Worm (Caenorhabditis elegans): Measurements from ENCODE around the gene gpa-8.

DNA sequence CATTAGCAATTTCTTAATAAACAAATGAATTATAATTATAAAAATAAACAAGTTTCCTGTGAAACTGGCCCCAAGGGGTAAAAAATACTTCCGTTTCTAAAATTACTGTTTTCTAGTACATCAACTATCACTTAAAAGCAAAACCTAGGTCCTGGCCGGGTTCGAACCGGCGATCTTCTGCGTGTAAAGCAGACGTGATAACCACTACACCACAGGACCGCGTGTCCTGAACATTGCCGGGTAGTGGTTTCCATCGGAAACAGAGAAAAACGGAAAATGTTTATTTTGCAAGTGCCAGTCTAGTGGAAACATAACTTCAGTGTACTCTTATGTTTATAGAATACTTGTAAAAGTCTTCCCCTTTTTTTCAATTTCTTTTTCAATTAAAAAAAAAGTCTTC is 42.9 kb upstream of the gpa-8 start:
- TF ChIP-seq nhr-237 (tag; optimal IDR thresholded peaks at IDR 0.05) (no peak), unc-39 (tag; optimal IDR thresholded peaks at IDR 0.05) (no peak), nhr-28 (tag; optimal IDR thresholded peaks at IDR 0.05) (no peak)
